Worm (Caenorhabditis elegans) whole organism, mixed stage, embryonic: ENCODE results near the gene T19D2.13.

Experiments used
- M03D4.4 ChIP-seq: sonication (generic microtip); optimal IDR thresholded peaks from 2 replicates; lab custom pipeline; 2017; ENCODE audit warnings: mild to moderate bottlenecking, missing genetic modification characterization, missing compliant biosample characterization
- bed-3 ChIP-seq: fragments of 200-800 bp; sonication (Bioruptor generic); optimal IDR thresholded peaks from 3 replicates; lab custom pipeline; 2018; ENCODE audit warnings: mild to moderate bottlenecking, missing genetic modification characterization, moderate library complexity, missing compliant biosample characterization
- ceh-39 ChIP-seq: fragments of 150-350 bp; optimal IDR thresholded peaks from 2 replicates; lab custom pipeline; 2014; ENCODE audit warnings: missing biosample characterization, missing genetic modification characterization
- ceh-43 ChIP-seq: fragments of 200-800 bp; sonication (Bioruptor generic); optimal IDR thresholded peaks from 2 replicates; lab custom pipeline; 2018; ENCODE audit warnings: mild to moderate bottlenecking, missing genetic modification characterization, moderate library complexity, missing compliant biosample characterization
- ces-1 ChIP-seq: fragments of 150-350 bp; optimal IDR thresholded peaks from 2 replicates; lab custom pipeline; 2014; ENCODE audit warnings: missing biosample characterization, missing genetic modification reagents, missing genetic modification characterization
- cnd-1 ChIP-seq: fragments of 200-800 bp; sonication (Bioruptor generic); optimal IDR thresholded peaks from 2 replicates; lab custom pipeline; 2018; ENCODE audit warnings: mild to moderate bottlenecking, missing genetic modification characterization, missing compliant biosample characterization
- drap-1 ChIP-seq: fragments of 200-800 bp; sonication (Bioruptor generic); optimal IDR thresholded peaks from 3 replicates; lab custom pipeline; 2018; ENCODE audit warnings: mild to moderate bottlenecking, missing genetic modification characterization, missing compliant biosample characterization
- elt-1 ChIP-seq: sonication (generic microtip); optimal IDR thresholded peaks from 2 replicates; lab custom pipeline; 2017; ENCODE audit warnings: missing genetic modification characterization, mild to moderate bottlenecking, missing compliant biosample characterization, antibody characterized with exemption, moderate library complexity, borderline replicate concordance; ENCODE audit not compliant: insufficient read depth
- elt-3 ChIP-seq: fragments of 150-350 bp; optimal IDR thresholded peaks from 2 replicates; lab custom pipeline; 2014; ENCODE audit warnings: missing biosample characterization, missing genetic modification characterization
- flh-1 ChIP-seq: fragments of 200-800 bp; sonication (Bioruptor generic); optimal IDR thresholded peaks from 2 replicates; lab custom pipeline; 2018; ENCODE audit warnings: mild to moderate bottlenecking, missing genetic modification characterization, moderate library complexity, missing compliant biosample characterization
- ham-2 ChIP-seq: fragments of 200-800 bp; sonication (Bioruptor generic); optimal IDR thresholded peaks from 2 replicates; lab custom pipeline; 2018; ENCODE audit warnings: mild to moderate bottlenecking, missing genetic modification characterization, missing compliant biosample characterization
- hlh-1 ChIP-seq: fragments of 150-350 bp; optimal IDR thresholded peaks from 2 replicates; lab custom pipeline; 2014; ENCODE audit warnings: missing biosample characterization, missing genetic modification reagents, missing genetic modification characterization
- lin-13 ChIP-seq: fragments of 150-350 bp; optimal IDR thresholded peaks from 2 replicates; lab custom pipeline; 2014; ENCODE audit warnings: missing biosample characterization, missing genetic modification characterization
- lin-32 ChIP-seq: fragments of 200-800 bp; sonication (Bioruptor generic); optimal IDR thresholded peaks from 2 replicates; lab custom pipeline; 2018; ENCODE audit warnings: mild to moderate bottlenecking, missing genetic modification characterization, missing compliant biosample characterization
- lsy-2 ChIP-seq: fragments of 150-350 bp; optimal IDR thresholded peaks from 2 replicates; lab custom pipeline; 2014; ENCODE audit warnings: missing biosample characterization, missing genetic modification characterization
- mab-5 ChIP-seq: fragments of 150-350 bp; optimal IDR thresholded peaks from 2 replicates; lab custom pipeline; 2014; ENCODE audit warnings: missing biosample characterization, missing genetic modification characterization
- mep-1 ChIP-seq: fragments of 150-350 bp; optimal IDR thresholded peaks from 2 replicates; lab custom pipeline; 2017; ENCODE audit warnings: missing biosample characterization, missing genetic modification reagents, missing genetic modification characterization, inconsistent platforms
- mls-2 ChIP-seq: sonication (generic microtip); optimal IDR thresholded peaks from 2 replicates; lab custom pipeline; 2016; ENCODE audit warnings: mild to moderate bottlenecking, missing genetic modification characterization, moderate library complexity, missing compliant biosample characterization
- nhr-12 ChIP-seq: fragments of 150-350 bp; optimal IDR thresholded peaks from 2 replicates; lab custom pipeline; 2014; ENCODE audit warnings: missing biosample characterization, missing genetic modification characterization
- nhr-2 ChIP-seq: fragments of 150-350 bp; optimal IDR thresholded peaks from 2 replicates; lab custom pipeline; 2014; ENCODE audit warnings: missing biosample characterization, missing genetic modification characterization
- nhr-237 ChIP-seq: fragments of 150-350 bp; optimal IDR thresholded peaks from 2 replicates; lab custom pipeline; 2014; ENCODE audit warnings: missing biosample characterization, missing genetic modification characterization
- nhr-28 ChIP-seq: fragments of 150-350 bp; optimal IDR thresholded peaks from 2 replicates; lab custom pipeline; 2014; ENCODE audit warnings: missing biosample characterization, missing genetic modification characterization
- nhr-76 ChIP-seq: sonication (generic microtip); optimal IDR thresholded peaks from 2 replicates; lab custom pipeline; 2017; ENCODE audit warnings: missing biosample characterization, missing genetic modification characterization
- pha-4 ChIP-seq: fragments of 150-350 bp; optimal IDR thresholded peaks from 2 replicates; lab custom pipeline; 2018; ENCODE audit warnings: missing biosample characterization, missing genetic modification reagents, missing genetic modification characterization
- sem-2 ChIP-seq: fragments of 200-800 bp; sonication (Bioruptor generic); optimal IDR thresholded peaks from 2 replicates; lab custom pipeline; 2018; ENCODE audit warnings: mild to moderate bottlenecking, missing genetic modification characterization, missing compliant biosample characterization
- snpc-4 ChIP-seq: fragments of 150-350 bp; optimal IDR thresholded peaks from 2 replicates; lab custom pipeline; 2014; ENCODE audit warnings: missing biosample characterization, missing genetic modification characterization
- sptf-1 ChIP-seq: sonication (generic microtip); optimal IDR thresholded peaks from 2 replicates; lab custom pipeline; 2017; ENCODE audit warnings: mild to moderate bottlenecking, missing genetic modification characterization, moderate library complexity, missing compliant biosample characterization
- unc-120 ChIP-seq: sonication (generic microtip); optimal IDR thresholded peaks from 2 replicates; lab custom pipeline; 2017; ENCODE audit warnings: missing genetic modification characterization, missing compliant biosample characterization; ENCODE audit not compliant: poor library complexity, severe bottlenecking
- unc-39 ChIP-seq: fragments of 150-350 bp; optimal IDR thresholded peaks from 2 replicates; lab custom pipeline; 2014; ENCODE audit warnings: missing biosample characterization, missing genetic modification characterization
- unc-62 ChIP-seq: fragments of 150-350 bp; optimal IDR thresholded peaks from 2 replicates; lab custom pipeline; 2014; ENCODE audit warnings: missing biosample characterization, missing genetic modification reagents, missing genetic modification characterization
- zip-8 ChIP-seq: fragments of 150-350 bp; optimal IDR thresholded peaks from 2 replicates; lab custom pipeline; 2014; ENCODE audit warnings: missing biosample characterization, missing genetic modification characterization
- ztf-11 ChIP-seq: fragments of 150-350 bp; optimal IDR thresholded peaks from 2 replicates; lab custom pipeline; 2014; ENCODE audit warnings: missing biosample characterization, missing genetic modification characterization

T19D2.13 gene

DNA sequence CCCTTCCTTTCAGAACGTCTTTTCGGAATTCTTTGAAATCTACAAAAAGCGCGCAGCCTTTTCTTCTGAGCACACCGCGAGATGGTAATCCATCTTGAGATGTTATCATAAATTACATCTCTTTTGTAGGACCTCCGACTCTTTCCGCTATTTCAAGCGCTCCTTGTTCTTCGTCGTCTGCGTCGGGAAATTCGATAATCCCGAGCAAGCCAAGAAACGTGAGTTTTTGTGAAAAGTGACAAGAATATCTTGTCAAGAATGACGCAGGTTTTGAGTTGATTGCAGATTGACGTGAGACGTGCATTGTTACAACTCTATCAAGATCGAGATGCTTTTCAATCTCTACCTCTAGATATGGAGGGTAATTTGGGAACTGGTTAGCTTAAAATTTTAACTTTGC, 18.2 kb upstream of the T19D2.13 start:
- TF ChIP-seq elt-1 (tag; lab: Kevin White, UChicago): no peak
- no peak for TF ChIP-seq pha-4 (tag; lab: Kevin White, UChicago)
- TF ChIP-seq mab-5: no peak
- no peak for TF ChIP-seq M03D4.4 (tag; lab: Kevin White, UChicago)
- no peak for TF ChIP-seq lsy-2 (tag; lab: Kevin White, UChicago)
- no peak for TF ChIP-seq ham-2 (GFP tag; lab: Kevin White, UChicago)
- peak; percentile 74 for TF ChIP-seq unc-62 (GFP tag; lab: Kevin White, UChicago)
- no peak for TF ChIP-seq nhr-237 (tag; lab: Kevin White, UChicago)
- TF ChIP-seq cnd-1 (tag; lab: Kevin White, UChicago): no peak
- TF ChIP-seq nhr-2 (tag; lab: Kevin White, UChicago): no peak
- no peak for TF ChIP-seq nhr-76 (tag; lab: Kevin White, UChicago)
- no peak for TF ChIP-seq nhr-28
- TF ChIP-seq snpc-4: no peak
- no peak for TF ChIP-seq elt-3 (tag; lab: Kevin White, UChicago)
- TF ChIP-seq ces-1 (GFP tag; lab: Kevin White, UChicago): peak; percentile 1
- TF ChIP-seq ztf-11: no peak
- TF ChIP-seq, all 35 proteins: peak for 2

DNA sequence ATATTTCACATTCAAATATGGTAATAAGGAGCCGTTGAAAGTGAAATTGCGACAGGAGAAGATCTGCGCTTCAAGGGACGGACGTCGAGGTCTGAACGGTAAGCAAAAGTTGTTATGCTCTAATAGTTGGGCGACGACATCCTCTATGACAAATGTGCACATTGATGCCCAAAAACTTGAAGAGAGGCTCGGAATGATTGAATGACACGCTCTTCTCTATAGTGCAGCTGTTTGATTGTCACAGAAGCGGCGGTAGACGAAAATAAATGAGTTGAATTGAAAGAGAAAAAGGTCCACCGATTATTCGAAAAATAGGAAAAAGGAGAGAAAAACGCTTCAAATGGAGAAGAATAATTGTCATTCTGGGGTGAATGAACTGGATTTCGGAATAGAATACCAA, 17.1 kb upstream of the T19D2.13 start:
- TF ChIP-seq zip-8: no peak
- no peak for TF ChIP-seq ham-2 (GFP tag; lab: Kevin White, UChicago)
- TF ChIP-seq mls-2 (tag; lab: Kevin White, UChicago): no peak
- TF ChIP-seq unc-120 (tag; lab: Kevin White, UChicago): peak; percentile 42
- no peak for TF ChIP-seq elt-1 (tag; lab: Kevin White, UChicago)
- TF ChIP-seq bed-3 (GFP tag; lab: Kevin White, UChicago): no peak
- TF ChIP-seq ceh-43 (GFP tag; lab: Kevin White, UChicago): no peak
- TF ChIP-seq unc-62 (GFP tag; lab: Kevin White, UChicago): peak; percentile 82
- TF ChIP-seq hlh-1 (tag; lab: Kevin White, UChicago): peak; percentile 88
- TF ChIP-seq, all 35 proteins: peak for 3

- TF ChIP-seq ceh-43 (GFP tag; lab: Kevin White, UChicago): no peak
- no peak for TF ChIP-seq nhr-12 (tag; lab: Kevin White, UChicago)
- TF ChIP-seq snpc-4: no peak
- no peak for TF ChIP-seq elt-3 (tag; lab: Kevin White, UChicago)
- TF ChIP-seq ceh-39 (tag; lab: Kevin White, UChicago): no peak
- no peak for TF ChIP-seq pha-4 (tag; lab: Kevin White, UChicago)
- TF ChIP-seq lin-13 (tag; lab: Kevin White, UChicago): no peak
- no peak for TF ChIP-seq nhr-76 (tag; lab: Kevin White, UChicago)
- TF ChIP-seq mls-2 (tag; lab: Kevin White, UChicago): no peak
Measured at ce11 chrX:3958252-3958651, 16.1 kb upstream of the T19D2.13 start, which contains the start of gene lin-18. Gene lin-18, plus strand, starts transcription at chrX:3958552.

- peak; percentile 96 for TF ChIP-seq ces-1 (GFP tag; lab: Kevin White, UChicago)
- no peak for TF ChIP-seq cnd-1 (tag; lab: Kevin White, UChicago)
- TF ChIP-seq zip-8: peak; percentile 97
Measured at ce11 chrX:3957475-3958204, 15.5 kb upstream of the T19D2.13 start.

DNA sequence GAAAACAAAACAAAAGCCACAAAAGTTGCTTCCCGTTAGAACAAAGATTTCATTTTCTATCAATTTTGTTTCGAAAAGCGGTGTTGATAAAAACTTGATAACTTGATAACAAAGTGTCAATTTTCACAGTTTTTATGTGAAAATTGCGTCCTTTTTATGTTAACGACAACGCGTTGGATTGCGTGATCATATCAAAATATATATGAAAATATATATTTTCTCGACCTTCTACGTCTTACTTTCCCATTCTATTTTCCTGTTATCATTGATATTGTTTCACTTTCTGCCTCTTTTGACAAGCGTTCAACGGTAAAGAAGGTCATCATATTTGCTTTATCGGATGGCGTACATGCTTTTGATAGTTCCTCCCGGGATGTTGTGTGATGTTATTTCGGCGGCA, 10.6 kb upstream of the T19D2.13 start:
- no peak for TF ChIP-seq drap-1 (GFP tag; lab: Kevin White, UChicago)
- no peak for TF ChIP-seq sptf-1 (tag; lab: Kevin White, UChicago)
- TF ChIP-seq unc-39: no peak
- no peak for TF ChIP-seq sem-2 (GFP tag; lab: Kevin White, UChicago)
- no peak for TF ChIP-seq lsy-2 (tag; lab: Kevin White, UChicago)
- TF ChIP-seq elt-1 (tag; lab: Kevin White, UChicago): no peak
- no peak for TF ChIP-seq flh-1 (GFP tag; lab: Kevin White, UChicago)
- TF ChIP-seq ham-2 (GFP tag; lab: Kevin White, UChicago): no peak
- TF ChIP-seq M03D4.4 (tag; lab: Kevin White, UChicago): no peak
- no peak for TF ChIP-seq ceh-39 (tag; lab: Kevin White, UChicago)
- no peak for TF ChIP-seq nhr-76 (tag; lab: Kevin White, UChicago)
- no peak for TF ChIP-seq unc-62 (GFP tag; lab: Kevin White, UChicago)
- no peak for TF ChIP-seq ceh-43 (GFP tag; lab: Kevin White, UChicago)
- no peak for TF ChIP-seq mep-1 (tag; lab: Kevin White, UChicago)
- no peak for TF ChIP-seq lin-32 (GFP tag; lab: Kevin White, UChicago)
- TF ChIP-seq hlh-1 (tag; lab: Kevin White, UChicago): no peak
- no peak for TF ChIP-seq lin-13 (tag; lab: Kevin White, UChicago)
- TF ChIP-seq ces-1 (GFP tag; lab: Kevin White, UChicago): no peak
- no peak for TF ChIP-seq pha-4 (tag; lab: Kevin White, UChicago)
